Worm (Caenorhabditis elegans): ENCODE results near the gene rnh-1.1.

ce11 chrII:7505005-7505404 is 20.5 kb upstream of the rnh-1.1 start, which contains the start of gene C28F5.1:
- TF ChIP-seq ref-2 (tag; optimal IDR thresholded peaks at IDR 0.05) (no peak), ceh-48 (tag; optimal IDR thresholded peaks at IDR 0.05) (no peak), ztf-16 (tag; optimal IDR thresholded peaks at IDR 0.05) (no peak), sox-4 (tag; optimal IDR thresholded peaks at IDR 0.05) (no peak), fkh-10 (GFP tag; optimal IDR thresholded peaks at IDR 0.05) (no peak), pros-1 (tag; optimal IDR thresholded peaks at IDR 0.05) (no peak), C08G9.2 (tag; optimal IDR thresholded peaks at IDR 0.05) (no peak), pax-1 (tag; optimal IDR thresholded peaks at IDR 0.05) (no peak), zip-5 (tag; optimal IDR thresholded peaks at IDR 0.05) (no peak)
